Worm (Caenorhabditis elegans): Measurements from ENCODE around the gene Y105C5A.24.

The Y105C5A.24 gene

DNA sequence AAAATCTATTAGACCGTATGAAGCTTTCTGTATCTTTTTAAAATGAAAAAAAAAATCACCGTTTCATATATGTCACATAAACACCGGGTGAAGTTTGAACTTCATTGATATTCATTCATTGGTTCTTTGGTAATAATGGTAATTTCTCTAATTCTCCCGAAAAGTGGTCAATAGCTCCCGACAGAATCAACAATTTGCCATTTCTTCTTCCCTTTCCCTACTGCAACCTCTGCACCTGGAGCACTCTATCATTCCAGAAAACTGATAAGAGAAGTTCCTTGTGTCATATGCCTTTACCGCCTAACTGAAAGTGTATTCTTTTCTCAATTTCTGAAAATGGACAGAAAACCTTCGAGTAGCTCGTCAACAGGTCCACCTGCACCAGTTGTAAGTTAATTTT lies at the start of gene Y105C5A.24:
TSS of gene Y105C5A.24 (plus strand) at position 220 of the 400 bp plus-strand sequence.
- TF ChIP-seq him-1 (tag; optimal IDR thresholded peaks at IDR 0.05), result no peak

DNA sequence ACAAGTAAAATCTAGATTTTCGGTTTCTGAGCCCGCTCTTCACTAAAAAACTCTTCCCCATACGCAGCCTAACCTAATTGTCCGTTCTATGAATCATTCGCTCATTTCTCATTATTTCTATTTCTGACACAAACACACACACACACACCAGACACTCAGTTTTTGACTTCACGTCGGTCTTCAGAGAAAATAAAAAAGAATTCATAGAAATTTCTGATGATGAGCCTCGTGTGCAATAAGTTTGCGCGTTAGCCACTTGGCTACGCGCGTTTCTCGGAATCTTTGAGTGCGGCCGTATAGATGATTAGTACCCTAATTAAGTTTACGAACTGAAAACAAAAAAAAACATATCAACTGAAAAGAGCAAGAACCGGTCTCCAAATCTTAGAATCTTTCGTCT lies 35.6 kb upstream of the Y105C5A.24 start:
- TF ChIP-seq W03F9.2 (tag; optimal IDR thresholded peaks at IDR 0.05) (no peak), dao-5 (tag; optimal IDR thresholded peaks at IDR 0.05) (no peak), him-1 (tag; optimal IDR thresholded peaks at IDR 0.05) (no peak)

DNA sequence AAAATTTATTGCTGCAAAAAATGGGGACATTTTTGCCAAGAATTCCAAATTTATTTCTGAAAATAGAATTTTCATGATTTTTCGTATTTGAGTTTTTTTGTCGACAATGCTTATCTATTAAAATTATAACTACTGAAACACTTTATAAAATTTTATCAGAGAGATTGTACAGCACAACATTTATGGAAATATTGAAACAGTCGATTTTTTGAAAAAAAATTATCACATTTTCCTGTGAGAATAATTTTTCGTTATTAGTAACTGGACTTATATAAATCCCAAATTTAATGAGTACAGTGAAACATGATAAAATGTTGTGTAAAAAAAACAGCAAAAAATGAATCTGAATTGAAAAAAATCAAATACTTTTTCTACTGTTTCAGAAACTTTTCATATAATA lies 32.2 kb upstream of the Y105C5A.24 start:
- TF ChIP-seq dao-5 (tag; optimal IDR thresholded peaks at IDR 0.05), result no peak
- no peak for TF ChIP-seq him-1 (tag; optimal IDR thresholded peaks at IDR 0.05)
- TF ChIP-seq W03F9.2 (tag; optimal IDR thresholded peaks at IDR 0.05), result no peak

DNA sequence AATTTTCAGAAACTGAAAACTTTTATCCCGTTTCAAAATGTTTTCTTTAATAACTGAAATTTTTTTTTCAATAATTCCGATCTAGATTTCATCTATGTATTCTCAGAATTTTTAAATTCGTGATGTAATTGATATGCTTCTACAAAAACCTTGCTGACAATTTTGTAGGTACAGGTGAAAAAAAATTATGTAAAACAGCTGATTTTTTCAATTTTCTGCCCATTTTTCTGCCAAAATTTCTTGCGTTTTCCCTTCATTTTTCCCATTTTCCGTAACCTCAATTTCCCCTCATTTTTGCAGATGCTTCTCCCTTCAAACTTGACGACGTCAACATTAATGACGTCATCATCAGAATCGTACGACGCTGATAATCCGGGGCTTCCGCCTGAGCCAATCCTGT lies 29.9 kb upstream of the Y105C5A.24 start, which contains the start of gene daf-38:
TSS of gene daf-38 (plus strand) at position 301 of the 400 bp plus-strand sequence.
- TF ChIP-seq him-1 (tag; optimal IDR thresholded peaks at IDR 0.05) (no peak), W03F9.2 (tag; optimal IDR thresholded peaks at IDR 0.05) (no peak), dao-5 (tag; optimal IDR thresholded peaks at IDR 0.05) (no peak)

DNA sequence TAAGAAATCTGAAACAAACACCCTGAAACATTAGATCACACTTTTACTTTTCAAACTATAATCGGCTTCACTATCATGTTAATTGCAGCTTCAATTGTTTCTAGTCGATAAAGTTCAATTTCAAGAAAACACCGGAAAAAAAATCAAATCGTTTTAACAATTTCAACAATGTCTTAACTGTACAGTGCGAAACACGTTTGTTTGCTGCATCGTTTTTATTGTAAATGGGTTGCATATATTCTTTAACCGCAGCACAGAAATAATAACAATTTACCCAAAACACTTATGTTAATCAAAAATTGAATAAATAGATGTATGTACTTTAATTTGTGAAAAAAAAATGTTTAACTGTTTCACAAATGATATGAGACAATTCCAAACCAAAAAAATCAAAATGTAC lies 5.6 kb upstream of the Y105C5A.24 start:
- no peak for TF ChIP-seq dao-5 (tag; optimal IDR thresholded peaks at IDR 0.05)

DNA sequence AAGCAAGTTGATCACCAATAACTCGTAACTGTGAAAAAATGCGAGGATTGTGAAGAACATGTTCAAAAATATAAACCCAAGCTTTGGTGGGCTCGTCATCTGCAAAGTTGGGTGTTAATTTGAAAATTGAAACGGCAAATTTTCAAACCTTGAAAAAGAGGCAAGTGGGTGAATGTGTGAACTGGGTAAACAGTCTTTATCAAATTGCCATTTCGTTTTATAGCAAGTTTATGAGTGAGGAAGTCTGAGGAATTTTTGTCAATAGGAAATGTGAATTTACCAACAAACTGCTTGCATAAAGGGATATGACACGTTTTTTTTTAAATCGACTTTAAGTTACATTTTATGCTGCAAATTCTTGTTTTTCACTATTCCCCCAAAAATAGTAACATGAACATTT lies 3.1 kb upstream of the Y105C5A.24 start, which contains the start of gene Y105C5A.1270:
TSS of gene Y105C5A.1270 (minus strand) at position 101 of the 400 bp plus-strand sequence.
- TF ChIP-seq W03F9.2 (tag; optimal IDR thresholded peaks at IDR 0.05) (no peak), him-1 (tag; optimal IDR thresholded peaks at IDR 0.05) (no peak), dao-5 (tag; optimal IDR thresholded peaks at IDR 0.05) (no peak)

DNA sequence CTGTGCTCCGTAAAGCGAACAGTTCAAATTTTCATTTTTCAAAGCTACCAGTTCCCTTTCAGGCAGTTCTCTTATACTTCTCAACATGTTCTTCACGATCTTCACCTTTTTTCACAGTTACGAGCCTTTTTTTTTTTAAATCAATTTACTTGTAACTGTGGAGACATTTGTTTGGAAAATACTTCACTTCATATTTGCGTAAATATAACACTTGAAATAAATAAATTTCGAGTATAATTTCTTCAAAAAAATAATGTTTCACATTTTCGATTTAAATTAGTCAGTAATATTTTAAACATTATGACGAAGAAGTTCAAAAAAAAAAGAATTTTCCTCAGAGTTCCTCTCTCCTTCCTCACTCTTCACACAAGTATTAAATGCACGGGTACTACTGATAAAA lies 2.6 kb upstream of the Y105C5A.24 start, which contains the start of gene Y105C5A.1269:
TSS of gene Y105C5A.1269 (plus strand) at position 301 of the 400 bp plus-strand sequence.
- TF ChIP-seq him-1 (tag; optimal IDR thresholded peaks at IDR 0.05) (no peak), dao-5 (tag; optimal IDR thresholded peaks at IDR 0.05) (no peak)

DNA sequence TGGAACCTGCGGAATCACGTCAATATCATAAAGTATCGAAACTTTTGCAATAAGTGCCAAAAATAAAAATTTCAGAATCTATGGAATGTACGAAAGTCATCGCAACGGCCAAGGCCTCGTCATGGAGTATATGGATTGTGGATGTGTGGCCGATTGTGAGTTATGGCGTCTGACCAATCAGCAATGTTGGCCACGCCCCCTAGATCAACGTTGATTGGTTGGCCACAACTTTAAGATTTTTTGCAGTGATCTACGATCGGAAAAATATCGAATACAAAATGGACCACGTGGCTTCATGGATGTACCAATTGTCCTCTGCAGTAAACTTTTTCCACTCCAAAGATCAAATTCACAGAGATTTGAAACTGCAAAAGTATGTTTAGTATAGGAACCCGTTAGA lies 972 bp downstream of the Y105C5A.24 start:
- no peak for TF ChIP-seq W03F9.2 (tag; optimal IDR thresholded peaks at IDR 0.05)
- no peak for TF ChIP-seq dao-5 (tag; optimal IDR thresholded peaks at IDR 0.05)
- TF ChIP-seq him-1 (tag; optimal IDR thresholded peaks at IDR 0.05), result no peak

DNA sequence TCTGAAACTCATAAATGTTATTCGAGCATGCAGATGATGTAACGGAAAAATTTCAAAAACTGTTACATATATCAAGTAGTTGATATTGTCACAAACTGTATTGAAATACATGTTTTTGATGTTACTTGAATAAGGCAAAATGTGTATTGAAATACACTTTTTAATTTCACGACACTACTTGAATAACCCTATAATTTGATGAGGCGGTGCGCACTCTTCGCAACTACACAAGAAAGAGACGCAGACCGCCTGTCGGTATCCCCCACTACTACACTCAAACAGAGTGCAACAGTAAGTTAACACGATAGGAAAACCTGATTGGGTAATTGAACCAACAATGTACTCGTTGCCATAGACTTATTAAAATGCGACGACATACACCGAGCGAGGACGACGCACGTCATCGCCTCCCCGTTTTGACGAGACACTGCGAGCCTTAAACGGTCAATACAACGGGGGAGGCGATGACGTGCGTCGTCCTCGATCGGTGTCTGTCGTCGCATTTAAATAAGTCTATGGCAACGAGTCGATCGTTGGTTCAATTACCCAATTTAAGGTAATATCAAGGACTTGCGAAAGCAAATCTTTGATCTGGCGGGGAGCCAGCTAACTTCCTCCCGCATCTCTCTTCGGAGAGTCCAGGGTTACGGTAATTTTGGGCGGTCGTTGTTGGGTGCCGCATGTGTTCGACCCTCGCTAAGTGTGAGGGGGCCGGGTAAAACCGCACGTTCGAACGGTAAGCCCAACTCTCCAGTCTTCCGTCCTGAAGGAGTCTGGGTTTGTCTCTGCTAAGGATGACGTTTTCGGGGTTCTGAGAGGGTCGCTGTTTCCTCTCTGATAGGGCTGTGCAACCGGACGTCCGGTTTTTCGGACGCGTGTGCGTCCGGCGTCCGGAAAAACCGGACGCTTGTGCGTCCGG lies 3.5 kb downstream of the Y105C5A.24 start:
- TF ChIP-seq him-1 (tag; optimal IDR thresholded peaks at IDR 0.05) (no peak), dao-5 (tag; optimal IDR thresholded peaks at IDR 0.05) (no peak), W03F9.2 (tag; optimal IDR thresholded peaks at IDR 0.05) (no peak)

DNA sequence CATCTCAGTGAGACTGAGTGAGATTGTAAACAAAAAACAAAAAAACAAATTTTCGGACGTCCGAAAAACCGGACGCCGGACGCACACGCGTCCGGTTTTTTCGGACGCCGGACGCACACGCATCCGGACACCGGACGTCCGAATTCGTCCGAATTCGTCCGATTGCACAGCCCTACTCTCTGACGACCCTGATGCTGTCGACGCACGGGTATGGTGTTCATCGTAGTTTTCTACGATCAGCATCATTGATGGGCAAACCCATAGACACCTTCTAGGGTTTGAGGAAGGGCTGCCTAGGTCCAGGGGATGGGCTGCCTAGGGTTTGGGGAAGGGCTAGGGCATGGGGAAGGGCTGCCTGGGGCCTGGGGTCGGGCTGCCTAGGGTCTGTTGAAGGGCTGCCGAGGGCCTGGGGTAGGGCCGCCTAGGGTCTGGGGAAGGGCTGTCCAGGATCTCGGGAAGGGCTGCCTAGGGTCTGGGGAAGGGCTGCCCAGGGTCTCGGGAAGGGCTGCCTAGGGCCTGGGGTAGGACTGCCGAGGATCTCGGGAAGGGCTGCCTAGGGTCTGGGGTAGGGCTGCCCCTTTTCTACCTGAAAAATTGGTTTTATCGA lies 4.2 kb downstream of the Y105C5A.24 start:
- TF ChIP-seq dao-5 (tag; optimal IDR thresholded peaks at IDR 0.05) (no peak), him-1 (tag; optimal IDR thresholded peaks at IDR 0.05) (no peak), W03F9.2 (tag; optimal IDR thresholded peaks at IDR 0.05) (no peak)

DNA sequence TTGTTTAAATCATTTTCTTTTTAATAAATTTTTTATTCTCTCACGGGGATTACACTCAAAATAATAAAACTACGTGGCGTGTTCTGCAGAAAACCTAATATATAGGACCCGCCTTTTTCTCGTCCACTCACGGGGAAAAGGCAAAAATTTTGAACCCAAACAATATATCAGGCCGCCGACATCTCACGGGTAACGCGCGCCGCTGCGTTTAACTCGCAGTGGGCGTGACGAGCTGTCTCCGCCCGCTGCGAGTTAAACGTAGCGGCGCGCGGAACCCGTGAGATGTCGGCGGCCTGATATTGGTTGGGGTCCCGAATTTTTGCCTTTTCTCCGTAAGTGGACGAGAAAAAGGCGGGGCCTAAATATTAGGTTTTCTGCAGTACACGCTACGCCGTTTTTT lies 11.8 kb downstream of the Y105C5A.24 start:
- TF ChIP-seq W03F9.2 (tag; optimal IDR thresholded peaks at IDR 0.05), result no peak
- TF ChIP-seq dao-5 (tag; optimal IDR thresholded peaks at IDR 0.05), result no peak
- TF ChIP-seq him-1 (tag; optimal IDR thresholded peaks at IDR 0.05), result no peak

DNA sequence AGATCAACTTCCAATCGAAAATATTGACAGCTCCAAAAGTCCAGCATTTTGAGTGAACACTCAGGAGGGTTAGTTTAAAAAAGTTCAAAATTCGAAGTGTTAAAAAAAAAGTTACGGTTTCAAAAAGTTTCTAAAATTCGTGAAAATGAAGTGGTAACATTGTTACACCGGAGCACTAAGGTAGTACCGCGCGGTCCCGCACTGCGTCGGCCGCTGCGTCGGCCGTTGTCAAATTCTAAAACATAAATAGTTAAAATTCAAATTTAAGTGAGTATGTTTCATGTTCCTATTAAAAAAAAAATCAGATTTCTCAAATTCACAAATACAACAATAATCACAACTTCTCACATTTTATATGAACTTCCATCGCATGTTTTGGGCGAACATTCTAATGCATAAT lies 18.6 kb downstream of the Y105C5A.24 start:
- no peak for TF ChIP-seq him-1 (tag; optimal IDR thresholded peaks at IDR 0.05)
- no peak for TF ChIP-seq W03F9.2 (tag; optimal IDR thresholded peaks at IDR 0.05)
- no peak for TF ChIP-seq dao-5 (tag; optimal IDR thresholded peaks at IDR 0.05)

DNA sequence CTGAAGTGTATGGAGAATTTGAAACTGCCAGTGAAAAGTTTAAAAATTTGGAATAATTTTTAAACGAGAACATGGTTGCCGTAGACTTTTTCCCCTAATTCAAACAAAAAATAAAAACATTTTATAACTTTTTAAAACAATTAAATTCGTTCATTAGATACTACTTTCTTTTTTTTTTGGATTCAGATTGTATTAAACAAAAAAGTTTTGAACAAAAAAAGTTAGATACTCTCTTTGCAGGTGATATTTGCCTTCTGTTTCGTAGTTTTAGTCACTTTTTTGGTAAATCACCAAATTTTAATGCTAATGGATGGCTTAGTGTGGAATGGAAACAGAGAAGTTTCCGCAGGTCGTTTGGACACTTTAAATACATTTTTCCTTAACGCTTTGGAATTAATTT lies 20.7 kb downstream of the Y105C5A.24 start, which contains the start of gene Y105C5B.1:
TSS of gene Y105C5B.1 (plus strand) at position 301 of the 400 bp plus-strand sequence.
- TF ChIP-seq him-1 (tag; optimal IDR thresholded peaks at IDR 0.05) (no peak), W03F9.2 (tag; optimal IDR thresholded peaks at IDR 0.05) (no peak), dao-5 (tag; optimal IDR thresholded peaks at IDR 0.05) (no peak)

DNA sequence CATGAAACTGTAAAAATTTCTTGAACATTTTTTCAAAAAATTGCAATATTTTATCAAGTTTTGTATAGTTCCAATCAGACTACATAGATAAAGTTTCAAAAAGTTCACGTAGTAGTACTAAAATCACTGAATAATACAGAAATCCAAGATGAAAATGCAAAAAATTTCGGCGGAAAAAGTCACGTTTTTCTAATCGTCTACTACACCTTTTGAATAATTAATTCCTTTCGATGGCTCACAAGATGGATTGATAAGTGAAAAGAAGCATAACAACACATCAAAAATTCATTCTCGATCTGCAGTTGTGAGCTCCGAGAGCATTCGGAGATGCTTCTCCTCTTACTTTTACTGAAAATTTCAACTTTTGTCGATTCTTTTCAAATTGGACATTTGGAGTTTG lies 23.0 kb downstream of the Y105C5A.24 start, which contains the start of gene gcy-25:
TSS of gene gcy-25 (plus strand) at position 301 of the 400 bp plus-strand sequence.
- TF ChIP-seq him-1 (tag; optimal IDR thresholded peaks at IDR 0.05) (no peak), dao-5 (tag; optimal IDR thresholded peaks at IDR 0.05) (no peak), W03F9.2 (tag; optimal IDR thresholded peaks at IDR 0.05) (no peak)
